Worm (Caenorhabditis elegans): ENCODE results near the gene R102.10.

The R102.10 gene

DNA sequence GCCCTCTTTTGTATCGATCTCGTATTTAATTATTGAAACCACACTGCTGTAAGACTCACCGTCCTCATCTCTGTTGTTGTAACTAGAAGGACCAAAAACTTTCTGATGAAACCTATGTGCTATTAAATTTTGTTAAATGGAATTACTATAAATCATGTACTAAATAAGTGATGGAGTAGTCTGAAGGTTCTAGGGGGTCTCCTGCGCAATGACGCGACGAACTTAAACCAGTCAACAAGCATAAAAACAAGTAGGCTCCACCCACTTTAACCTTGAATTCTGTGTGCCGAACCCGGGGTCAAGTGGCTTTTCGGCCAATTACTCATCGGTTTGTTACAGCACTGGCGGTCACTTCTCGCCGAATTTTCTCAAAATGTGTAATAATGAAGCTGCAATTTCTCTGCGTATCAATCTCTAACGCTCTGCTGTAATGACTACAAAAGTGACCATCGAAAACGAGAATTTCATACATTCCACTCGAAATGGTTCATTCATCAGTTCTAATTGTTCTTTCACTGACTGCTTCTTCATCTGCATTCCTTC, 31.8 kb downstream of the R102.10 start, which contains the start of gene grl-21:
TSS of gene grl-21 (plus strand) at position 464 of the 543 bp plus-strand sequence.
- no peak for TF ChIP-seq F49E8.2 (tag; optimal IDR thresholded peaks at IDR 0.05; ENCODE audit: borderline replicate concordance)
- TF ChIP-seq unc-130 (GFP tag; optimal IDR thresholded peaks at IDR 0.05), result no peak
- no peak for TF ChIP-seq nhr-11 (tag; optimal IDR thresholded peaks at IDR 0.05)
- no peak for TF ChIP-seq F44E2.7 (GFP tag; IDR thresholded peaks at IDR 0.05)
- TF ChIP-seq F26F4.8 (GFP tag; conservative IDR thresholded peaks at IDR 0.05), result no peak
- TF ChIP-seq tag-97 (GFP tag; IDR thresholded peaks at IDR 0.05), result no peak

DNA sequence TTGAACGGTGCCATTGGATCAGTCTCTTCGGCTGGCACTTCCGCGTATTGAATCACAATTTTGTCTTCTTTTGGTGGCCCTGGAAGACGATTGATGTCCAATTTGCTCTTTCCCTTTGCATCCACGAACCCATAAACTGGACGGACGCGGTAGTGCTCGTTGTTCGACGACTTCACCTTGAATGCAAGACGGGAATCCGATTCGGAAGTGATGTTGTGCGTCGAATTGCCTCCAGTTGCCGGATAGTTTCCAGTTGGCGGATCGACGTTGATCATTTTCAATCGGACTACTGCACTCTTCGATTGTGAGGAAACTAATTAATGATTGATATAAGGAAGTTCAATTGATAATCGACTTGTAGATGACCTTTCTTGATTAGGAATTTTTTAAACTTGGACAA, 33.1 kb downstream of the R102.10 start, which contains the start of gene ssp-34:
TSS of gene ssp-34 (minus strand) at position 275 of the 400 bp plus-strand sequence.
- peak in 1 of 2 experiments; percentile 91 for TF ChIP-seq unc-62 (GFP tag; optimal IDR thresholded peaks at IDR 0.05 in 1 of 2)
- no peak for TF ChIP-seq unc-62 (tag; optimal IDR thresholded peaks at IDR 0.05)
- no peak for TF ChIP-seq aha-1 (tag)
- no peak for TF ChIP-seq lin-1 (GFP tag; IDR thresholded peaks at IDR 0.05)

DNA sequence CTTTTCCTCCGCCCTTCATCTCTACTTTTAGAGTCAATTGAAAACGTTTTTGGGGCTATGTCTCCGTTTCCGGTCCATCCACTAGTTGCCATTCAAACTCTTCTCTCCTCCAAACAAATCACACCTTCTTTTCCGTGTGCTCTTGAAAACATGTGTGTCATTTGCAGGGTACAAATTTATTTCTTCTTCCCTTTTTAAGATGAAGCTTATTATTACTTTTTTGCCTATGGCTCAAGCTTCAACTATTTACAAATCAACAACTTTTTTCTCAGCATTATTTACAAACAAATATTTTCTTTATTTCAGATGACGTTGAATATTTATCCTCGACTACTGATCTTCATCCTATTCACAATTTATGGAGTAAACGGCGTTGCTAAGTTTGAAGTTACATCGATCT, 39.2 kb downstream of the R102.10 start, which contains the start of gene T25B9.3:
TSS of gene T25B9.3 (plus strand) at position 301 of the 400 bp plus-strand sequence.
- TF ChIP-seq zfp-3 (GFP tag; conservative IDR thresholded peaks at IDR 0.05), result no peak
- no peak for TF ChIP-seq unc-62 (GFP tag; optimal IDR thresholded peaks at IDR 0.05 in 1 of 2)
- TF ChIP-seq unc-62 (tag; optimal IDR thresholded peaks at IDR 0.05), result no peak
- TF ChIP-seq mxl-3 (GFP tag; optimal IDR thresholded peaks at IDR 0.05), result no peak
- TF ChIP-seq hmg-1.1 (GFP tag; IDR thresholded peaks at IDR 0.05), result no peak
- TF ChIP-seq zfp-2 (tag; optimal IDR thresholded peaks at IDR 0.05), result no peak
- no peak for TF ChIP-seq dmd-6 (GFP tag; IDR thresholded peaks at IDR 0.05)
- TF ChIP-seq ama-1 (optimal IDR thresholded peaks at IDR 0.05), result no peak
- no peak for TF ChIP-seq unc-130 (GFP tag; optimal IDR thresholded peaks at IDR 0.05)
- no peak for TF ChIP-seq dpl-1 (GFP tag; optimal IDR thresholded peaks at IDR 0.05)
- TF ChIP-seq zip-2 (tag; optimal IDR thresholded peaks at IDR 0.05), result no peak
- TF ChIP-seq F44E2.7 (GFP tag; IDR thresholded peaks at IDR 0.05), result no peak

ce11 chrIV:10745332-10745731, 40.1 kb downstream of the R102.10 start:
- TF ChIP-seq T26A8.4 (GFP tag; IDR thresholded peaks at IDR 0.05), result no peak
- no peak for TF ChIP-seq ztf-7 (tag; optimal IDR thresholded peaks at IDR 0.05)
- TF ChIP-seq php-3 (GFP tag; IDR thresholded peaks at IDR 0.05), result no peak
- no peak for TF ChIP-seq jun-1 (tag; optimal IDR thresholded peaks at IDR 0.05)
- TF ChIP-seq tra-1 (GFP tag; IDR thresholded peaks at IDR 0.05), result no peak
- no peak for TF ChIP-seq zip-11 (GFP tag; IDR thresholded peaks at IDR 0.05)
- TF ChIP-seq daf-12 (tag; optimal IDR thresholded peaks at IDR 0.05), result no peak
- no peak for TF ChIP-seq lin-39 (tag; optimal IDR thresholded peaks at IDR 0.05)
- TF ChIP-seq F37D6.2 (tag; optimal IDR thresholded peaks at IDR 0.05), result no peak
- TF ChIP-seq lin-13 (GFP tag; optimal IDR thresholded peaks at IDR 0.05), result no peak
- TF ChIP-seq lin-1 (GFP tag; IDR thresholded peaks at IDR 0.05), result no peak

DNA sequence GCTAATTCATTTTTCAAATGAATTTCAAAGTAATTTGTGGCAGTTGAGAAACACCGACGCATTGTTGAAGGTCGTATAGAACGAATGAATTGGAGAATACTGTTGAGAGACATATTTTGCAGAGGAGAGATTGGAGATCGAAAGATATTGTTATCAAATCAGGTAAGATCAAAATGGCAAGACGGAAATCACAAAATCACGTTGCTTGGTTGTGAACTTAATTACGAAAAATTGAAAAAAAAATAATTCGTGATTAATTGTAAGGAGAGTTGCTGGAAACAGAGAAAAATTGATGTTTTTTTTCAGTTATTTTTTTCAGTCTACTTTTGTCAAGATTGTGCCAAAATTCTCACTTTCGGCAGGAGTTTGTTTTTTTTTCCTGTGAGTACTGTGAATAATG, 44.8 kb downstream of the R102.10 start, which contains the start of gene T25B9.1:
TSS of gene T25B9.1 (minus strand) at position 101 of the 400 bp plus-strand sequence.
- no peak for TF ChIP-seq dve-1 (tag; optimal IDR thresholded peaks at IDR 0.05; ENCODE audit: insufficient read depth)
- TF ChIP-seq zip-11 (GFP tag; IDR thresholded peaks at IDR 0.05), result no peak
- no peak for TF ChIP-seq nhr-25 (tag; optimal IDR thresholded peaks at IDR 0.05; ENCODE audit: borderline replicate concordance, insufficient read depth)
- no peak for TF ChIP-seq nhr-41 (GFP tag; IDR thresholded peaks at IDR 0.05)
- no peak for TF ChIP-seq madf-5 (GFP tag; IDR thresholded peaks at IDR 0.05)
- no peak for TF ChIP-seq ces-1 (GFP tag; optimal IDR thresholded peaks at IDR 0.05)
- no peak for TF ChIP-seq T26A8.4 (GFP tag; IDR thresholded peaks at IDR 0.05)
- TF ChIP-seq ctbp-1 (GFP tag; IDR thresholded peaks at IDR 0.05), result no peak
- TF ChIP-seq nhr-111 (GFP tag; optimal IDR thresholded peaks at IDR 0.05), result no peak
- no peak for TF ChIP-seq snpc-4 (tag; optimal IDR thresholded peaks at IDR 0.05)
- TF ChIP-seq ama-1 (optimal IDR thresholded peaks at IDR 0.05), result no peak
- TF ChIP-seq pqm-1 (tag; optimal IDR thresholded peaks at IDR 0.05), result no peak
- no peak for TF ChIP-seq Y105C5A.15 (GFP tag; IDR thresholded peaks at IDR 0.05)
